Worm (Caenorhabditis elegans): ENCODE data around the gene lin-23.

Gene lin-23

DNA sequence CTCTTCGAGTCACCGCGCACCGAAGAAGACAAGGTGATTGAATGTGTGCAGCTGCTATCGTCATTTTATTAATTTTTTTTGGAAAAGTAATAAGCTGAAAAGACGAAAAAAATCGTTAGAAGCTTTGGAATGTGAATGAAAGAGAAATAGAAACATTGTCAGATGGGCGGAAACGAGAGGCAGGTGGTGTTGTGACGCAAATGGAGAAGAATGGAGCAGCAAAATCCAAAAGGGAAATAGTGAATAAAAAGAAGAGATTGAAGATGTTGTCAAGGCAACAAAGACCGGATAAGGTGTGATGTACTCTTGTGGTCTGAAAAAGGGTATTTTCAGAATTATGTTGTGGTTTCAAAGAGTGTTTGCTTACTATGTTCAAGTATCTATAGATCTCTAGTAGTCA lies 28.6 kb upstream of the lin-23 start:
- peak in 1 of 2 experiments; percentile 23 for TF ChIP-seq unc-62 (GFP tag; optimal IDR thresholded peaks at IDR 0.05 in 1 of 2)
- no peak for TF ChIP-seq unc-62 (tag; optimal IDR thresholded peaks at IDR 0.05)
- TF ChIP-seq aha-1 (tag) = peak; percentile 75
- TF ChIP-seq pha-4 (GFP tag; IDR thresholded peaks at IDR 0.05) = no peak
- no peak for TF ChIP-seq pha-4 (tag; optimal IDR thresholded peaks at IDR 0.05)

DNA sequence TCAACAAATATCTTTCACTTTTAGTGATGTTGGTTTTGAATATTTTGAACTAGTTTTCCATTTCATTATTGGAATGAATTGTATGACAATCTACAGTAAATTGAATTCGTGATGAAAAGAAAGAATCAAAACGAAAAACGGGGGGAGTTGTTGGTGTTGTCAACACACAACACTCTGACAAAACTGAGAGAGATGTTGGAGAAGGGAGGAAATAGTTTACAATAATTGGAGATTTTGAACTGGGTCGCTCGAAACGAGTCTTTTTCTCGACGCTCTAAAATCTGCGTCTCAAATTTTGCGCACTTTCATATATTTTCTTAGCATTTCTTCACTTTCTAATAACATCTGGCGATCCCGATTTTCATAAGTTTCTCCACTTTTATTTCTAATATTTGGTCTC lies 27.2 kb upstream of the lin-23 start, which contains the start of gene txt-18:
Gene txt-18 (plus strand): TSS at position 180 of the 400 bp plus-strand sequence.
- TF ChIP-seq F49E8.2 (tag; optimal IDR thresholded peaks at IDR 0.05; ENCODE audit: borderline replicate concordance) = no peak
- TF ChIP-seq dpl-1 (GFP tag; optimal IDR thresholded peaks at IDR 0.05) = no peak
- no peak for TF ChIP-seq cey-2 (tag; optimal IDR thresholded peaks at IDR 0.05; ENCODE audit: borderline replicate concordance, insufficient read depth)
- TF ChIP-seq nhr-28 (tag; optimal IDR thresholded peaks at IDR 0.05) = peak; percentile 32
- peak; percentile 5 for TF ChIP-seq hlh-11 (tag; optimal IDR thresholded peaks at IDR 0.05)
- peak in 1 of 2 experiments; percentile 35 for TF ChIP-seq lsy-2 (tag; optimal IDR thresholded peaks at IDR 0.05)
- TF ChIP-seq nhr-10 (tag; optimal IDR thresholded peaks at IDR 0.05) = no peak
- TF ChIP-seq unc-62 (GFP tag; optimal IDR thresholded peaks at IDR 0.05 in 1 of 2) = peak in 1 of 2 experiments; percentile 77
- no peak for TF ChIP-seq unc-62 (tag; optimal IDR thresholded peaks at IDR 0.05)
- peak; percentile 18 for TF ChIP-seq nhr-11 (tag; optimal IDR thresholded peaks at IDR 0.05)
- no peak for TF ChIP-seq zfp-2 (tag; optimal IDR thresholded peaks at IDR 0.05)
- peak; percentile 96 for TF ChIP-seq aha-1 (tag)

DNA sequence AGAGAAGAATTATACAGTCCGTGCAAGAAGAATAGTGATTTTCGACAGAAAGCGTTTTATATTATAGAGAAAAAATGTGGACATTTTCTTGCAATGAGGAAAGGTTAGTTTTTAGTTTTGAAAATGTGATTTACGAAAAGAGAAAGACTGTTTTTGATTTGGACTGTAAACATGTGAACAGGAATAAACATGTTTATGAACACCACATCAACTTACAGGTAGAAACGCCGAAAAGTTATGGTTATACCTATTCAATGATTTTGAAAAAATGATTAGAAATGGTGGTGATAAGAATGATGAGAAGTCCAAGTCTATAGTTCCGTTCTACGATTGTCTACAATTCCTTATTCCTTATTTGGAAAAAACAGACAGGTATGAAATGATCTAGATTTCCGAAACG lies 26.6 kb upstream of the lin-23 start:
- TF ChIP-seq nhr-237 (tag; optimal IDR thresholded peaks at IDR 0.05) = no peak
- TF ChIP-seq cey-2 (tag; optimal IDR thresholded peaks at IDR 0.05; ENCODE audit: borderline replicate concordance, insufficient read depth) = no peak
- TF ChIP-seq daf-16 (GFP tag; optimal IDR thresholded peaks at IDR 0.05) = no peak
- peak; percentile 98 for TF ChIP-seq daf-16 (tag; optimal IDR thresholded peaks at IDR 0.05)
- no peak for TF ChIP-seq dmd-9 (GFP tag; IDR thresholded peaks at IDR 0.05)
- no peak for TF ChIP-seq lin-15B (tag; optimal IDR thresholded peaks at IDR 0.05)
- no peak for TF ChIP-seq mdt-29 (GFP tag; IDR thresholded peaks at IDR 0.05)
- no peak for TF ChIP-seq zip-2 (tag; optimal IDR thresholded peaks at IDR 0.05)
- no peak for TF ChIP-seq unc-39 (tag; optimal IDR thresholded peaks at IDR 0.05)

DNA sequence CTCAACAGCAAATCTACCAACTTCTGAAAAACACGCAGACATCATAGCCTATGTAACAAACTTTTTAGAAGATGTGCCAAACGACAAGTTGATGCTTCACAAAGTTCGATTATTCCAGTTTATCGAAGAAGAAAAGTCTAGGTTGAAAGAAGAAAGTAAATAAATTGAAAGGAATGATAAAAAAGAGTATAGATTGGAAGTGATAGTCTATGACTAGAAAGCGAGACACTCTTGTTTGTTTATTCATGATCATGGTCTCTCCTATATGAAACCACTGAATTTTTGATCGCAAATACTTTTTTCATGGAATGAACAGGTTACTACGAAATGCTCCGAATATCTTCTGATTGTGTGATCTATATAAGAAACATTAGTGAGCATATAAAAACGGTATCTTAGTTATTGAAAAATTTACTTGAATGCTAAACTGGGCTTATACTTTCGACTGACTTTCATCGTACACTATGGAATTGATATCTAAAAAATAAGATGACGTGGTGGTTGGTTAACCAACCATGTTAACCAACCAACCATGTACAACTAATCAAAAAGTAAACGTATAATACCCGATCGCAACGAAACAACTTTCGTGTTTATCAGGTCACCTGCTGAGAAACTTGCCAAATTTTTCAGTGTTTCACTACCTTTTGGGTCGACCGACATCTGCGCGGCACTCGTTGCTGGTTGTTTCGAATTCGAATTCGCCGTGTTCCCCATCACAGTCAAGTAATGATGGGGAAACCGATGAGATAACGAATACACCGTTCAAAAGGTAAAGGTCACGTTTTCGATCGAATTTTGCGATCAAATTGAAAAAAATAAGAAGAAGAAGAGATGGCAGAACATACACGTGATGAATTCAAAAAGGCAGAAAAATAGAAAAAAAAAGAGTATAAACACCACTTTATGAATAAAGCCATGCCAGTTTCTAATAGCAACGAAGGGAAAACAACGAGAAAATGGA lies 25.6 kb upstream of the lin-23 start, which contains the start of gene C32D5.8:
Gene C32D5.8 (minus strand): TSS at position 770 of the 964 bp plus-strand sequence.
- TF ChIP-seq daf-16 (GFP tag; optimal IDR thresholded peaks at IDR 0.05) (no peak), daf-16 (tag; optimal IDR thresholded peaks at IDR 0.05) (peak; percentile 56), Y75B8A.6 (GFP tag; IDR thresholded peaks at IDR 0.05) (no peak), F26F4.8 (GFP tag; conservative IDR thresholded peaks at IDR 0.05) (no peak), sdz-12 (GFP tag; optimal IDR thresholded peaks at IDR 0.05) (no peak), mdl-1 (tag; optimal IDR thresholded peaks at IDR 0.05) (peak in 1 of 2 experiments; percentile 66), saeg-2 (GFP tag; IDR thresholded peaks at IDR 0.05) (no peak), nhr-111 (GFP tag; optimal IDR thresholded peaks at IDR 0.05) (no peak), snpc-4 (tag; optimal IDR thresholded peaks at IDR 0.05) (no peak), duxl-1 (tag; optimal IDR thresholded peaks at IDR 0.05; ENCODE audit: poor library complexity) (no peak), php-3 (GFP tag; IDR thresholded peaks at IDR 0.05) (no peak), F49E8.2 (tag; optimal IDR thresholded peaks at IDR 0.05; ENCODE audit: borderline replicate concordance) (no peak), pha-4 (GFP tag; IDR thresholded peaks at IDR 0.05) (no peak), pha-4 (tag; optimal IDR thresholded peaks at IDR 0.05) (no peak), T26A8.4 (GFP tag; IDR thresholded peaks at IDR 0.05) (no peak), spr-1 (tag; optimal IDR thresholded peaks at IDR 0.05) (no peak), mes-2 (tag; optimal IDR thresholded peaks at IDR 0.05; ENCODE audit: poor library complexity, severe bottlenecking) (no peak), jun-1 (tag; optimal IDR thresholded peaks at IDR 0.05) (no peak), lin-13 (GFP tag; optimal IDR thresholded peaks at IDR 0.05) (no peak), nhr-11 (tag; optimal IDR thresholded peaks at IDR 0.05) (no peak), cey-2 (tag; optimal IDR thresholded peaks at IDR 0.05; ENCODE audit: borderline replicate concordance, insufficient read depth) (no peak), skn-1 (tag; optimal IDR thresholded peaks at IDR 0.05) (no peak), hlh-11 (tag; optimal IDR thresholded peaks at IDR 0.05) (peak; percentile 37), tag-97 (GFP tag; IDR thresholded peaks at IDR 0.05) (no peak), nhr-6 (tag; optimal IDR thresholded peaks at IDR 0.05) (no peak), daf-8 (GFP tag; IDR thresholded peaks at IDR 0.05) (no peak), ceh-44 (GFP tag; IDR thresholded peaks at IDR 0.05) (no peak), hif-1 (tag; optimal IDR thresholded peaks at IDR 0.05) (no peak), ztf-11 (tag; optimal IDR thresholded peaks at IDR 0.05) (no peak)

All from whole organism, L4 larva.